Fruit fly (Drosophila melanogaster): ENCODE data around the gene ich.
A peak's percentile ranks its signal among the peaks of the same experiment; 100 is the strongest.

ich gene

dm6 chr3R:8968837-8969236, 6.0 kb upstream of the ich start (continued):
- peak; percentile 27 for TF ChIP-seq rgr (GFP tag; optimal IDR thresholded peaks at IDR 0.05)
- no peak for TF ChIP-seq Jra (GFP tag; optimal IDR thresholded peaks at IDR 0.05)
- peak; percentile 21 for TF ChIP-seq woc (GFP tag; optimal IDR thresholded peaks at IDR 0.05)
- no peak for TF ChIP-seq Hr78 (GFP tag; optimal IDR thresholded peaks at IDR 0.05)
- no peak for TF ChIP-seq Vsx2 (GFP tag; optimal IDR thresholded peaks at IDR 0.05; ENCODE audit: partially characterized antibody)

- no peak for TF ChIP-seq br (GFP tag; optimal IDR thresholded peaks at IDR 0.05)
- no peak for TF ChIP-seq fru (GFP tag; optimal IDR thresholded peaks at IDR 0.05)
- no peak for TF ChIP-seq N (GFP tag; optimal IDR thresholded peaks at IDR 0.05)
- TF ChIP-seq Mio (GFP tag; optimal IDR thresholded peaks at IDR 0.05): no peak
- TF ChIP-seq Hr78 (GFP tag; optimal IDR thresholded peaks at IDR 0.05): no peak
- TF ChIP-seq psq (GFP tag; optimal IDR thresholded peaks at IDR 0.05): no peak
- TF ChIP-seq lola (GFP tag; optimal IDR thresholded peaks at IDR 0.05): no peak
These were observed 3.8 kb upstream of the ich start for dm6 chr3R:8966598-8966997.

dm6 chr3R:8965546-8965945, 2.7 kb upstream of the ich start:
- TF ChIP-seq sage (GFP tag; optimal IDR thresholded peaks at IDR 0.05) (no peak), CrebA (GFP tag; optimal IDR thresholded peaks at IDR 0.05; ENCODE audit: borderline replicate concordance) (no peak), jim (GFP tag; optimal IDR thresholded peaks at IDR 0.05) (no peak), Jra (GFP tag; optimal IDR thresholded peaks at IDR 0.05) (no peak), Myc (optimal IDR thresholded peaks at IDR 0.05) (no peak), woc (GFP tag; optimal IDR thresholded peaks at IDR 0.05) (no peak), Hnf4 (GFP tag; optimal IDR thresholded peaks at IDR 0.05) (no peak), foxo (GFP tag; optimal IDR thresholded peaks at IDR 0.05) (no peak), fru (GFP tag; optimal IDR thresholded peaks at IDR 0.05) (no peak), Hr83 (GFP tag; optimal IDR thresholded peaks at IDR 0.05; ENCODE audit: poor library complexity, severe bottlenecking) (no peak), pan (optimal IDR thresholded peaks at IDR 0.05) (no peak), CG9705 (GFP tag; optimal IDR thresholded peaks at IDR 0.05) (no peak), usp (GFP tag; optimal IDR thresholded peaks at IDR 0.05) (no peak), lola (GFP tag; optimal IDR thresholded peaks at IDR 0.05) (no peak), dl (GFP tag; optimal IDR thresholded peaks at IDR 0.05; ENCODE audit: insufficient read depth in 1 of 2, partially characterized antibody in 2 of 2) (no peak), br (GFP tag; optimal IDR thresholded peaks at IDR 0.05) (no peak)

- TF ChIP-seq Rel (GFP tag; optimal IDR thresholded peaks at IDR 0.05) (no peak), Rel (tag; optimal IDR thresholded peaks at IDR 0.05) (no peak), GATAd (GFP tag; optimal IDR thresholded peaks at IDR 0.05) (no peak), rgr (GFP tag; optimal IDR thresholded peaks at IDR 0.05) (no peak), foxo (GFP tag; optimal IDR thresholded peaks at IDR 0.05) (no peak), tai (GFP tag; optimal IDR thresholded peaks at IDR 0.05) (no peak)
These were observed 1.0 kb upstream of the ich start for dm6 chr3R:8963756-8964342.

- no peak for TF ChIP-seq N (GFP tag; optimal IDR thresholded peaks at IDR 0.05)
- TF ChIP-seq rgr (GFP tag; optimal IDR thresholded peaks at IDR 0.05): peak; percentile 12
- TF ChIP-seq ey (GFP tag; optimal IDR thresholded peaks at IDR 0.05): no peak
- TF ChIP-seq br (GFP tag; optimal IDR thresholded peaks at IDR 0.05): no peak
- TF ChIP-seq psq (GFP tag; optimal IDR thresholded peaks at IDR 0.05): no peak
- no peak for TF ChIP-seq HLH106 (tag; optimal IDR thresholded peaks at IDR 0.05)
- TF ChIP-seq foxo (GFP tag; optimal IDR thresholded peaks at IDR 0.05): peak in 1 of 2 experiments; percentile 10
- TF ChIP-seq Jra (GFP tag; optimal IDR thresholded peaks at IDR 0.05): no peak
- no peak for TF ChIP-seq brk (GFP tag; optimal IDR thresholded peaks at IDR 0.05)
- no peak for TF ChIP-seq Dif (GFP tag; optimal IDR thresholded peaks at IDR 0.05; ENCODE audit: partially characterized antibody)
- TF ChIP-seq Hr78 (GFP tag; optimal IDR thresholded peaks at IDR 0.05): no peak
- TF ChIP-seq Dfd (GFP tag; optimal IDR thresholded peaks at IDR 0.05): no peak
- no peak for TF ChIP-seq sage (GFP tag; optimal IDR thresholded peaks at IDR 0.05)
- TF ChIP-seq h (GFP tag; optimal IDR thresholded peaks at IDR 0.05): peak; percentile 17
- no peak for TF ChIP-seq jim (GFP tag; optimal IDR thresholded peaks at IDR 0.05)
- peak; percentile 4 for TF ChIP-seq Sp1 (GFP tag; optimal IDR thresholded peaks at IDR 0.05)
- no peak for TF ChIP-seq CrebA (GFP tag; optimal IDR thresholded peaks at IDR 0.05; ENCODE audit: borderline replicate concordance)
- no peak for TF ChIP-seq sv (GFP tag; optimal IDR thresholded peaks at IDR 0.05)
- TF ChIP-seq pan (optimal IDR thresholded peaks at IDR 0.05): no peak
- TF ChIP-seq CG32264 (GFP tag; optimal IDR thresholded peaks at IDR 0.05): no peak
- TF ChIP-seq lola (GFP tag; optimal IDR thresholded peaks at IDR 0.05): no peak
- no peak for TF ChIP-seq Myc (optimal IDR thresholded peaks at IDR 0.05)
- no peak for TF ChIP-seq Hnf4 (GFP tag; optimal IDR thresholded peaks at IDR 0.05)
These were observed 2.5 kb downstream of the ich start for dm6 chr3R:8960329-8960728.
